Worm (Caenorhabditis elegans) whole organism, L4/young adult: Measurements from ENCODE around the gene F15A4.5.

Experiments used
- W03F9.2 ChIP-seq: fragments of 150-350 bp; optimal IDR thresholded peaks from 2 replicates; lab custom pipeline; 2014; ENCODE audit warnings: missing biosample characterization, missing genetic modification characterization
- dao-5 ChIP-seq: sonication (generic microtip); optimal IDR thresholded peaks from 2 replicates; lab custom pipeline; 2016; ENCODE audit warnings: missing genotype, missing genetic modification characterization, moderate library complexity, missing compliant biosample characterization
- him-1 ChIP-seq: sonication (generic microtip); optimal IDR thresholded peaks from 2 replicates; lab custom pipeline; 2016; ENCODE audit warnings: missing genotype, missing genetic modification reagents, missing genetic modification characterization, missing compliant biosample characterization

ce11 chrII:12460602-12461453, 10.2 kb downstream of the F15A4.5 start, which contains the start of gene tag-280:
- TF ChIP-seq him-1 (tag; lab: Kevin White, UChicago): no peak
- no peak for TF ChIP-seq dao-5
- no peak for TF ChIP-seq W03F9.2 (tag; lab: Kevin White, UChicago)
